Fruit fly (Drosophila melanogaster): Measurements from ENCODE around the gene CG6833.

The CG6833 gene

dm6 chr3L:14006704-14007126, 44.3 kb upstream of the CG6833 start (continued):
- TF ChIP-seq amos (GFP tag; IDR thresholded peaks at IDR 0.05; ENCODE audit: partially characterized antibody) (no peak; the same call in 1 of the 2 replicates), CG13424 (tag; optimal IDR thresholded peaks at IDR 0.05) (peak; percentile 20), Opbp (GFP tag; IDR thresholded peaks at IDR 0.05; ENCODE audit: partially characterized antibody) (peak; percentile 19; the same call in 1 of the 3 replicates), wdn (GFP tag; IDR thresholded peaks at IDR 0.05) (no peak), insv (GFP tag; optimal IDR thresholded peaks at IDR 0.05) (no peak), pzg (GFP tag; optimal IDR thresholded peaks at IDR 0.05) (peak; percentile 33), CG2120 (GFP tag; optimal IDR thresholded peaks at IDR 0.05) (peak; percentile 45), zen (tag; optimal IDR thresholded peaks at IDR 0.05) (no peak), Hand (GFP tag; optimal IDR thresholded peaks at IDR 0.05) (no peak), CG7357 (GFP tag; IDR thresholded peaks at IDR 0.05) (no peak), GATAe (GFP tag; conservative IDR thresholded peaks at IDR 0.05) (no peak), vvl (GFP tag; IDR thresholded peaks at IDR 0.05) (peak; percentile 7; the same call in 1 of the 2 replicates), rib (GFP tag; IDR thresholded peaks at IDR 0.05) (no peak), Dek (tag; optimal IDR thresholded peaks at IDR 0.05) (no peak), schlank (tag; optimal IDR thresholded peaks at IDR 0.05) (no peak), HHEX (GFP tag; optimal IDR thresholded peaks at IDR 0.05) (no peak), CG31365 (tag; optimal IDR thresholded peaks at IDR 0.05) (no peak), PHDP (tag; optimal IDR thresholded peaks at IDR 0.05) (no peak), CG14667 (GFP tag; IDR thresholded peaks at IDR 0.05) (no peak), peb (GFP tag; IDR thresholded peaks at IDR 0.05) (no peak), pros (GFP tag; optimal IDR thresholded peaks at IDR 0.05) (no peak), CG10267 (tag; optimal IDR thresholded peaks at IDR 0.05) (no peak), CG32767 (GFP tag; IDR thresholded peaks at IDR 0.05) (0 out of 2 replicates have a peak, but pooled peaks have one; percentile 6), wor (GFP tag; IDR thresholded peaks at IDR 0.05) (no peak), Rx (GFP tag; IDR thresholded peaks at IDR 0.05) (no peak), dimm (GFP tag; IDR thresholded peaks at IDR 0.05) (no peak), CG8924 (tag; optimal IDR thresholded peaks at IDR 0.05) (peak; percentile 26), Hr78 (GFP tag; optimal IDR thresholded peaks at IDR 0.05) (no peak), ems (GFP tag; optimal IDR thresholded peaks at IDR 0.05) (no peak), Sox102F (GFP tag; optimal IDR thresholded peaks at IDR 0.05) (no peak), Jarid2 (GFP tag; optimal IDR thresholded peaks at IDR 0.05) (no peak), bigmax (GFP tag; optimal IDR thresholded peaks at IDR 0.05) (no peak), Atf6 (GFP tag; IDR thresholded peaks at IDR 0.05) (no peak), kah (GFP tag; optimal IDR thresholded peaks at IDR 0.05) (peak; percentile 7), mirr (GFP tag; optimal IDR thresholded peaks at IDR 0.05) (no peak), CG11560 (tag; IDR thresholded peaks at IDR 0.05) (no peak), caup (GFP tag; optimal IDR thresholded peaks at IDR 0.05; ENCODE audit: severe bottlenecking) (no peak), dpn (GFP tag; optimal IDR thresholded peaks at IDR 0.05) (no peak), CG18262 (tag; optimal IDR thresholded peaks at IDR 0.05) (no peak), br (optimal IDR thresholded peaks at IDR 0.05) (no peak), lbe (GFP tag; optimal IDR thresholded peaks at IDR 0.05) (no peak), crol (GFP tag; IDR thresholded peaks at IDR 0.05) (no peak), CG8388 (GFP tag; optimal IDR thresholded peaks at IDR 0.05) (no peak), tna (GFP tag; IDR thresholded peaks at IDR 0.05; ENCODE audit: partially characterized antibody) (0 out of 2 replicates have a peak, but pooled peaks have one; percentile 21), fd64A (GFP tag; optimal IDR thresholded peaks at IDR 0.05) (no peak), CG11696 (GFP tag; IDR thresholded peaks at IDR 0.05) (no peak), pb (GFP tag; optimal IDR thresholded peaks at IDR 0.05) (no peak), CG10543 (GFP tag; optimal IDR thresholded peaks at IDR 0.05) (no peak), ap (GFP tag; IDR thresholded peaks at IDR 0.05) (no peak), dmrt99B (tag; optimal IDR thresholded peaks at IDR 0.05) (no peak), Adf1 (GFP tag; IDR thresholded peaks at IDR 0.05) (no peak)

Data from whole organism, embryonic.